Fruit fly (Drosophila melanogaster) whole organism, wandering third instar larva: ENCODE data around the gene Gip.

Source experiments
- Abd-B ChIP-seq: fragments of >200 bp; optimal IDR thresholded peaks from 2 replicates; lab custom pipeline; 2017; ENCODE audit warnings: missing biosample characterization, missing genetic modification characterization
- CG9705 ChIP-seq: fragments of 200-800 bp; sonication (Bioruptor generic); optimal IDR thresholded peaks from 2 replicates; lab custom pipeline; 2018; ENCODE audit warnings: missing biosample characterization, mild to moderate bottlenecking, missing genetic modification characterization
- Dfd ChIP-seq: fragments of >200 bp; optimal IDR thresholded peaks from 2 replicates; lab custom pipeline; 2017; ENCODE audit warnings: missing biosample characterization, missing genetic modification characterization
- Dif ChIP-seq: fragments of 200-275, 200-300 bp; sonication (Bioruptor generic); optimal IDR thresholded peaks from 2 replicates; lab custom pipeline; 2018; ENCODE audit warnings: missing biosample characterization, missing genetic modification characterization; ENCODE audit not compliant: partially characterized antibody
- GATAd ChIP-seq: sonication (Bioruptor generic); optimal IDR thresholded peaks from 2 replicates; lab custom pipeline; 2016; ENCODE audit warnings: missing biosample characterization, missing genetic modification characterization
- HLH106 ChIP-seq: fragments of 200-800 bp; optimal IDR thresholded peaks from 3 replicates; lab custom pipeline; 2019; ENCODE audit warnings: missing biosample characterization, mild to moderate bottlenecking, missing genetic modification characterization, moderate library complexity
- Hr78 ChIP-seq: fragments of >200 bp; optimal IDR thresholded peaks from 2 replicates; lab custom pipeline; 2017; ENCODE audit warnings: missing biosample characterization, missing genetic modification characterization
- Hr83 ChIP-seq: fragments of 200-300 bp; sonication (Bioruptor generic); optimal IDR thresholded peaks from 2 replicates; lab custom pipeline; 2016; ENCODE audit warnings: missing biosample characterization, mild to moderate bottlenecking, missing genetic modification characterization, moderate library complexity; ENCODE audit not compliant: poor library complexity, severe bottlenecking
- Jra ChIP-seq: sonication (Bioruptor generic); optimal IDR thresholded peaks from 2 replicates; lab custom pipeline; 2016; ENCODE audit warnings: missing biosample characterization, missing genetic modification characterization
- Mio ChIP-seq: sonication (Bioruptor generic); optimal IDR thresholded peaks from 2 replicates; lab custom pipeline; 2016; ENCODE audit warnings: missing biosample characterization, missing genetic modification characterization
- OdsH ChIP-seq: fragments of 200-800 bp; sonication (Bioruptor generic); optimal IDR thresholded peaks from 2 replicates; lab custom pipeline; 2016; ENCODE audit warnings: missing biosample characterization, mild to moderate bottlenecking, missing genetic modification characterization
- Rel ChIP-seq, 2 experiments: fragments of 200-800 bp; sonication (Bioruptor generic) in 1 of 2; optimal IDR thresholded peaks; 2 replicates in 1 of 2; 3 replicates in 1 of 2; lab custom pipeline; 2016 to 2019; ENCODE audit warnings: mild to moderate bottlenecking in 2 of 2, missing biosample characterization in 2 of 2, missing genetic modification characterization in 2 of 2, moderate library complexity in 1 of 2
- Sp1 ChIP-seq: fragments of 200-800 bp; sonication (Bioruptor generic); optimal IDR thresholded peaks from 3 replicates; lab custom pipeline; 2019; ENCODE audit warnings: missing biosample characterization, mild to moderate bottlenecking, missing genetic modification characterization, moderate library complexity
- br ChIP-seq: fragments of 200-800 bp; sonication (Bioruptor generic); optimal IDR thresholded peaks from 2 replicates; lab custom pipeline; 2016; ENCODE audit warnings: missing biosample characterization, missing genetic modification characterization
- dl ChIP-seq, 2 experiments: fragments of 175-275, 200-275 bp in 1 of 2; fragments of 200-275 bp in 1 of 2; sonication (Bioruptor generic); optimal IDR thresholded peaks; lab custom pipeline; 2018; ENCODE audit warnings: mild to moderate bottlenecking in 2 of 2, missing biosample characterization in 2 of 2, missing genetic modification characterization in 2 of 2, moderate library complexity in 2 of 2; ENCODE audit not compliant: partially characterized antibody in 2 of 2, insufficient read depth in 1 of 2
- dmrt93B ChIP-seq: fragments of 200-800 bp; sonication (Bioruptor generic); optimal IDR thresholded peaks from 2 replicates; lab custom pipeline; 2018; ENCODE audit warnings: missing biosample characterization, mild to moderate bottlenecking, missing genetic modification characterization
- dsf ChIP-seq: sonication (Bioruptor generic); optimal IDR thresholded peaks from 2 replicates; lab custom pipeline; 2016; ENCODE audit warnings: missing biosample characterization, missing genetic modification characterization, borderline replicate concordance
- ey ChIP-seq: fragments of 200-800 bp; sonication (Bioruptor generic); optimal IDR thresholded peaks from 2 replicates; lab custom pipeline; 2016; ENCODE audit warnings: missing biosample characterization, missing genetic modification characterization
- foxo ChIP-seq, 2 experiments: fragments of 200-800 bp; sonication (Bioruptor generic); optimal IDR thresholded peaks; 2 replicates in 1 of 2; 3 replicates in 1 of 2; lab custom pipeline; 2016 to 2017; ENCODE audit warnings: missing biosample characterization in 2 of 2, missing genetic modification characterization in 2 of 2
- fru ChIP-seq: fragments of 200-800 bp; sonication (Bioruptor generic); optimal IDR thresholded peaks from 3 replicates; lab custom pipeline; 2016; ENCODE audit warnings: missing biosample characterization, mild to moderate bottlenecking, missing genetic modification characterization
- h ChIP-seq: fragments of 200-800 bp; sonication (Bioruptor generic); optimal IDR thresholded peaks from 3 replicates; lab custom pipeline; 2016; ENCODE audit warnings: missing biosample characterization, mild to moderate bottlenecking, missing genetic modification characterization
- jim ChIP-seq: fragments of 175-275, 200-325 bp; sonication (Bioruptor generic); optimal IDR thresholded peaks from 2 replicates; lab custom pipeline; 2016; ENCODE audit warnings: missing biosample characterization, mild to moderate bottlenecking, missing genetic modification characterization
- lola ChIP-seq: fragments of >200 bp; optimal IDR thresholded peaks from 2 replicates; lab custom pipeline; 2017; ENCODE audit warnings: missing biosample characterization, missing genetic modification characterization
- pan ChIP-seq: fragments of >200 bp; optimal IDR thresholded peaks from 2 replicates; lab custom pipeline; 2017
- psq ChIP-seq: fragments of 200-800 bp; sonication (Bioruptor generic); optimal IDR thresholded peaks from 3 replicates; lab custom pipeline; 2017; ENCODE audit warnings: missing biosample characterization, mild to moderate bottlenecking, missing genetic modification characterization, moderate library complexity
- rgr ChIP-seq: fragments of 200-800 bp; sonication (Bioruptor generic); optimal IDR thresholded peaks from 3 replicates; lab custom pipeline; 2016; ENCODE audit warnings: missing biosample characterization, mild to moderate bottlenecking, missing genetic modification characterization
- sage ChIP-seq: fragments of 200-800 bp; sonication (Bioruptor generic); optimal IDR thresholded peaks from 2 replicates; lab custom pipeline; 2016; ENCODE audit warnings: missing biosample characterization, mild to moderate bottlenecking, missing genetic modification characterization
- sv ChIP-seq: fragments of 200-800 bp; sonication (Bioruptor generic); optimal IDR thresholded peaks from 3 replicates; lab custom pipeline; 2016; ENCODE audit warnings: missing biosample characterization, missing genetic modification characterization
- tai ChIP-seq: sonication (Bioruptor generic); optimal IDR thresholded peaks from 2 replicates; lab custom pipeline; 2016; ENCODE audit warnings: missing biosample characterization, missing genetic modification characterization
- usp ChIP-seq: fragments of >200 bp; optimal IDR thresholded peaks from 2 replicates; lab custom pipeline; 2017; ENCODE audit warnings: missing biosample characterization, missing genetic modification characterization
- woc ChIP-seq: sonication (Bioruptor generic); optimal IDR thresholded peaks from 2 replicates; lab custom pipeline; 2016; ENCODE audit warnings: missing biosample characterization, mild to moderate bottlenecking, missing genetic modification characterization

The Gip gene

dm6 chrX:10362557-10363366 lies 33.1 kb upstream of the Gip start:
- TF ChIP-seq Dfd (GFP tag; lab: Kevin White, UChicago) = no peak
- TF ChIP-seq usp = no peak
- peak in 1 of 2 experiments; percentile 69 for TF ChIP-seq foxo (GFP tag; optimal IDR thresholded peaks at IDR 0.05; lab: Kevin White, UChicago)
- no peak for TF ChIP-seq jim (GFP tag; lab: Kevin White, UChicago)
- TF ChIP-seq Abd-B = no peak
- TF ChIP-seq br (GFP tag; lab: Kevin White, UChicago) = peak; percentile 49
- TF ChIP-seq woc (GFP tag; lab: Kevin White, UChicago) = peak; percentile 5
- TF ChIP-seq tai (GFP tag; lab: Kevin White, UChicago) = no peak
- peak; percentile 74 for TF ChIP-seq fru (GFP tag; lab: Kevin White, UChicago)
- peak; percentile 54 for TF ChIP-seq rgr (GFP tag; lab: Kevin White, UChicago)
- peak; percentile 46 for TF ChIP-seq ey (GFP tag; lab: Kevin White, UChicago)
- TF ChIP-seq dmrt93B (GFP tag; lab: Kevin White, UChicago) = peak; percentile 26
- TF ChIP-seq CG9705 (GFP tag; lab: Kevin White, UChicago) = no peak
- peak; percentile 51 for TF ChIP-seq Sp1
- TF ChIP-seq OdsH = peak; percentile 33
- TF ChIP-seq Hr78 (GFP tag; lab: Kevin White, UChicago) = no peak
- no peak for TF ChIP-seq Mio
- no peak for TF ChIP-seq Jra (GFP tag; lab: Kevin White, UChicago)
- TF ChIP-seq psq (GFP tag; lab: Kevin White, UChicago) = peak; percentile 40
- peak; percentile 37 for TF ChIP-seq sv (GFP tag; lab: Kevin White, UChicago)
- no peak for TF ChIP-seq lola (GFP tag; lab: Kevin White, UChicago)
- no peak for TF ChIP-seq GATAd (GFP tag; lab: Kevin White, UChicago)
- TF ChIP-seq h = peak; percentile 62
- peak; percentile 29 for TF ChIP-seq HLH106 (tag; lab: Kevin White, UChicago)

DNA sequence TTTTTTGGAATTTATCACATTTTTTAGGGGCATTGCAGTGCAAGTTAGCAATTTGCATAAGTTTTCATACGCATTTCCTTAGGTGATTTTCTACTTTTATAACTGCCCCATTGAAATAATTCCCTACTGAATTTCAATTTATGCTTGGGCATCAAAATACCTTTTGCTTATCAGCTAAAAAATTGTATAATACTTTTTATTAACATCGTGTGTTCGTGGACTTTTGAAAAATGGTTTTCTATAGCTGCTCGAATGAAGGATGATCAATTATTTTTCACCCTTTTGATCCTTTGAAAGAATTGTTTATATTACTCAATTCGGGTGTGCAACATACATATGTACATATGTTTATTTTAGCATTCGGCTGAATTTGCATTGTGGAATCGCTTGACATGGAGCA lies 32.5 kb upstream of the Gip start:
- TF ChIP-seq tai (GFP tag; lab: Kevin White, UChicago) (no peak), Dif (GFP tag; lab: Kevin White, UChicago) (no peak), rgr (GFP tag; lab: Kevin White, UChicago) (no peak), dl (GFP tag; optimal IDR thresholded peaks at IDR 0.05; lab: Kevin White, UChicago; ENCODE audit: insufficient read depth in 1 of 2, partially characterized antibody in 2 of 2) (no peak), Hr78 (GFP tag; lab: Kevin White, UChicago) (no peak), Hr83 (GFP tag; lab: Kevin White, UChicago) (no peak), fru (GFP tag; lab: Kevin White, UChicago) (no peak), psq (GFP tag; lab: Kevin White, UChicago) (no peak), Abd-B (no peak), br (GFP tag; lab: Kevin White, UChicago) (no peak), sage (GFP tag; lab: Kevin White, UChicago) (no peak), dsf (no peak), CG9705 (GFP tag; lab: Kevin White, UChicago) (no peak), jim (GFP tag; lab: Kevin White, UChicago) (no peak), Mio (no peak), HLH106 (tag; lab: Kevin White, UChicago) (no peak), Sp1 (no peak), Rel (GFP tag; optimal IDR thresholded peaks at IDR 0.05; lab: Kevin White, UChicago) (no peak), Rel (tag; optimal IDR thresholded peaks at IDR 0.05; lab: Kevin White, UChicago) (no peak), pan (lab: Kevin White, UChicago) (no peak), woc (GFP tag; lab: Kevin White, UChicago) (no peak)

DNA sequence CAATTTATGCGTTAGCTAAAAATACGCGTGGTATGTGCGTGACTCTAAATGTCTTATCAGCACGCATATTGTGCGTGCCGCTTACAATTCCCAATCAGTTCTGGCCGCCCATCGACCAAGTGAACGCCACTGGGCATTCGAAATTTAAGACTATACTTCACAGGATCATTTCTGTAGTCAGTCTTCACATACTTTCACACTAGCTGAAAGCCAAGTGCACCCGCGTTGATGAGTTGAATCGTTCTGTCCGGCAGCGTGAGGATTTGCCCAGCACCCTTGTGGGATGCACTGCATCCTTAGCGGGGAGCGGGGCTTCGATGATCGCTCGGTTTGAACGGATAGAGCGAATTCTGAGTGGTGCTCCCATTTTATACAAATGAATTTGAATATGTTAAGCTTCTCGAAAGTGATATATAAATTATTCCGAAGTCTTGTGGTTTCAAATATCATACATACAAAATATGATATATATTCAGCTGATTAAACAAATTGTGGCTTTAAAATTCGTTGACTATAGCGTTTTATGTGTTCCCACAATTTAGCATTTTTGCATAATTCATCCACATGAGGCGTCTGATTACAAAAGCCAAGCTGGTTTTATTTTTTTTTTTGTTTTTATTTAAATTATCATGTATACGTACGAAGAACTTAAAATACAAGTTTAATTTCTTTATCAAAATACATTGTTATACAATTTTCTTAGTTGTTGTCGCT lies 18.5 kb upstream of the Gip start:
- TF ChIP-seq Hr83 (GFP tag; lab: Kevin White, UChicago) (no peak), h (no peak), CG9705 (GFP tag; lab: Kevin White, UChicago) (no peak), fru (GFP tag; lab: Kevin White, UChicago) (no peak), ey (GFP tag; lab: Kevin White, UChicago) (no peak), rgr (GFP tag; lab: Kevin White, UChicago) (no peak), sage (GFP tag; lab: Kevin White, UChicago) (no peak)
